Fruit fly (Drosophila melanogaster) whole organism, embryonic: ENCODE measurements around the gene Kal1.

Source experiments
- BEAF-32 ChIP-seq: fragments of 200-800 bp; sonication (Bioruptor generic); optimal IDR thresholded peaks from 3 replicates; lab custom pipeline; 2017; ENCODE audit warnings: missing biosample characterization, missing genetic modification characterization, mild to moderate bottlenecking, moderate library complexity, missing genetic modification reagents
- CG10462 ChIP-seq: fragments of 200-800 bp; sonication (Bioruptor generic); optimal IDR thresholded peaks from 2 replicates; lab custom pipeline; 2016; ENCODE audit warnings: missing biosample characterization, missing genetic modification characterization
- CG10543 ChIP-seq: fragments of 200-800 bp; sonication (Bioruptor generic); optimal IDR thresholded peaks from 3 replicates; lab custom pipeline; 2017; ENCODE audit warnings: missing biosample characterization, mild to moderate bottlenecking, missing genetic modification characterization, moderate library complexity
- CG12071 ChIP-seq: fragments of 200-800 bp; sonication (Bioruptor generic); optimal IDR thresholded peaks from 3 replicates; lab custom pipeline; 2018; ENCODE audit warnings: missing biosample characterization, mild to moderate bottlenecking, missing genetic modification characterization
- CG12104 ChIP-seq: fragments of 200-800 bp; sonication (Bioruptor generic); optimal IDR thresholded peaks from 3 replicates; lab custom pipeline; 2016; ENCODE audit warnings: missing biosample characterization, missing genetic modification characterization
- CG12769 ChIP-seq: fragments of 200-800 bp; sonication (Bioruptor generic); optimal IDR thresholded peaks from 2 replicates; lab custom pipeline; 2019; ENCODE audit warnings: missing biosample characterization, mild to moderate bottlenecking, missing genetic modification characterization, moderate library complexity
- CG15011 ChIP-seq: fragments of 200-800 bp; sonication (Bioruptor generic); optimal IDR thresholded peaks from 3 replicates; lab custom pipeline; 2018; ENCODE audit warnings: missing biosample characterization, mild to moderate bottlenecking, missing genetic modification characterization
- CG15269 ChIP-seq: fragments of 200-800 bp; sonication (Bioruptor generic); optimal IDR thresholded peaks from 2 replicates; lab custom pipeline; 2018; ENCODE audit warnings: missing biosample characterization, mild to moderate bottlenecking, missing genetic modification characterization, moderate library complexity
- CG17612 ChIP-seq: fragments of 200-800 bp; sonication (Bioruptor generic); IDR thresholded peaks from 2 replicates; pipeline ENCODE4 v1.3.6; 2022; ENCODE audit warnings: missing biosample characterization, missing genetic modification characterization
- CG1832 ChIP-seq: fragments of 200-800 bp; sonication (Bioruptor generic); optimal IDR thresholded peaks from 2 replicates; lab custom pipeline; 2017; ENCODE audit warnings: missing biosample characterization, mild to moderate bottlenecking, missing genetic modification characterization, inconsistent platforms
- CG2199 ChIP-seq: fragments of 200-800 bp; sonication (Bioruptor generic); IDR thresholded peaks from 3 replicates; pipeline ENCODE4 v1.3.6; 2022; ENCODE audit warnings: missing biosample characterization, missing genetic modification characterization
- CG30431 ChIP-seq: fragments of 200-800 bp; sonication (Bioruptor generic); optimal IDR thresholded peaks from 2 replicates; lab custom pipeline; 2017; ENCODE audit warnings: missing biosample characterization, missing genetic modification characterization
- CG32767 ChIP-seq: fragments of 200-800 bp; sonication (Bioruptor generic); IDR thresholded peaks from 2 replicates; pipeline ENCODE4 v1.3.6; 2022; ENCODE audit warnings: missing biosample characterization, missing genetic modification characterization
- CG34224 ChIP-seq: fragments of 200-800 bp; sonication (Bioruptor generic); IDR thresholded peaks from 3 replicates; pipeline ENCODE4 v1.3.6; 2022; ENCODE audit warnings: missing biosample characterization, missing genetic modification characterization; ENCODE audit not compliant: partially characterized antibody
- CG4424 ChIP-seq: fragments of 200-800 bp; sonication (Bioruptor generic); optimal IDR thresholded peaks from 3 replicates; lab custom pipeline; 2016; ENCODE audit warnings: missing biosample characterization, missing genetic modification characterization
- CG6254 ChIP-seq: fragments of 200-800 bp; sonication (Bioruptor generic); optimal IDR thresholded peaks from 3 replicates; lab custom pipeline; 2017; ENCODE audit warnings: mild to moderate bottlenecking, missing biosample characterization, missing genetic modification reagents, missing genetic modification characterization
- CG7372 ChIP-seq: fragments of 200-800 bp; sonication (Bioruptor generic); IDR thresholded peaks from 2 replicates; pipeline ENCODE4 v1.3.6; 2022; ENCODE audit warnings: missing biosample characterization, missing genetic modification characterization
- CG7556 ChIP-seq: fragments of 200-800 bp; sonication (Bioruptor generic); optimal IDR thresholded peaks from 2 replicates; lab custom pipeline; 2017; ENCODE audit warnings: missing biosample characterization, mild to moderate bottlenecking, missing genetic modification characterization
- CG7745 ChIP-seq: fragments of 200-800 bp; sonication (Bioruptor generic); optimal IDR thresholded peaks from 2 replicates; lab custom pipeline; 2018; ENCODE audit warnings: missing biosample characterization, mild to moderate bottlenecking, missing genetic modification characterization, moderate library complexity
- CG8089 ChIP-seq: fragments of 200-800 bp; sonication (Bioruptor generic); optimal IDR thresholded peaks from 3 replicates; lab custom pipeline; 2016; ENCODE audit warnings: missing biosample characterization, missing genetic modification characterization
- CG8290 ChIP-seq, 3 experiments: fragments of 200-800 bp; sonication (Bioruptor generic); optimal IDR thresholded peaks; 2 replicates each; lab custom pipeline; 2016 to 2019; ENCODE audit warnings: missing biosample characterization in 3 of 3, missing genetic modification characterization in 3 of 3, mild to moderate bottlenecking in 2 of 3, moderate library complexity in 1 of 3
- CG8388 ChIP-seq: fragments of 200-800 bp; sonication (Bioruptor generic); optimal IDR thresholded peaks from 2 replicates; lab custom pipeline; 2019; ENCODE audit warnings: missing biosample characterization, mild to moderate bottlenecking, missing genetic modification characterization, moderate library complexity
- CG8478 ChIP-seq: fragments of >200 bp; optimal IDR thresholded peaks from 2 replicates; lab custom pipeline; 2018
- CG9437 ChIP-seq: fragments of 200-800 bp; sonication (Bioruptor generic); optimal IDR thresholded peaks from 2 replicates; lab custom pipeline; 2018; ENCODE audit warnings: missing biosample characterization, mild to moderate bottlenecking, missing genetic modification characterization
- D19B ChIP-seq: fragments of 200-800 bp; sonication (Bioruptor generic); optimal IDR thresholded peaks from 2 replicates; lab custom pipeline; 2017; ENCODE audit warnings: missing biosample characterization, mild to moderate bottlenecking, missing genetic modification characterization
- Dad ChIP-seq: fragments of 200-800 bp; sonication (Bioruptor generic); optimal IDR thresholded peaks from 3 replicates; lab custom pipeline; 2016; ENCODE audit warnings: missing biosample characterization, missing genetic modification characterization
- HLH54F ChIP-seq: fragments of 200-800 bp; sonication (Bioruptor generic); optimal IDR thresholded peaks from 3 replicates; lab custom pipeline; 2016; ENCODE audit warnings: missing biosample characterization, missing genetic modification characterization
- Med ChIP-seq: fragments of 200-800 bp; sonication (Bioruptor generic); peaks from one replicate; lab custom pipeline; 2016; ENCODE audit warnings: missing biosample characterization, missing genetic modification characterization, mild to moderate bottlenecking, inconsistent platforms, moderate library complexity
- NfI ChIP-seq: fragments of 200-800 bp; sonication (Bioruptor generic); optimal IDR thresholded peaks from 3 replicates; lab custom pipeline; 2018; ENCODE audit warnings: missing biosample characterization, mild to moderate bottlenecking, missing genetic modification characterization, moderate library complexity
- Oaz ChIP-seq: fragments of 200-800 bp; sonication (Bioruptor generic); IDR thresholded peaks from 2 replicates; pipeline ENCODE4 v1.3.6; 2022; ENCODE audit warnings: missing biosample characterization, missing genetic modification characterization
- Sry-δ ChIP-seq: fragments of 200-800 bp; sonication (Bioruptor generic); optimal IDR thresholded peaks from 2 replicates; lab custom pipeline; 2016; ENCODE audit warnings: missing biosample characterization, missing genetic modification characterization
- ab ChIP-seq: fragments of 200-800 bp; sonication (Bioruptor generic); optimal IDR thresholded peaks from 2 replicates; lab custom pipeline; 2016; ENCODE audit warnings: missing biosample characterization, missing genetic modification characterization
- al ChIP-seq: fragments of 200-800 bp; sonication (Bioruptor generic); IDR thresholded peaks from 2 replicates; pipeline ENCODE4 v1.3.6; 2022; ENCODE audit warnings: missing biosample characterization, missing genetic modification characterization
- cad ChIP-seq: fragments of >200 bp; optimal IDR thresholded peaks from 2 replicates; lab custom pipeline; 2017; ENCODE audit warnings: missing biosample characterization, missing genetic modification characterization
- caup ChIP-seq: fragments of 200-800 bp; sonication (Bioruptor generic); optimal IDR thresholded peaks from 3 replicates; lab custom pipeline; 2017; ENCODE audit warnings: missing biosample characterization, mild to moderate bottlenecking, missing genetic modification characterization, moderate library complexity; ENCODE audit not compliant: severe bottlenecking
- danr ChIP-seq: fragments of 200-800 bp; sonication (Bioruptor generic); IDR thresholded peaks from 2 replicates; pipeline ENCODE4 v1.3.6; 2022; ENCODE audit warnings: missing biosample characterization, missing genetic modification characterization
- dmrt99B ChIP-seq: fragments of 200-800 bp; sonication (Bioruptor generic); optimal IDR thresholded peaks from 2 replicates; lab custom pipeline; 2018; ENCODE audit warnings: missing biosample characterization, mild to moderate bottlenecking, missing genetic modification characterization, moderate library complexity
- emc ChIP-seq: fragments of 200-800 bp; sonication (Bioruptor generic); optimal IDR thresholded peaks from 2 replicates; lab custom pipeline; 2016; ENCODE audit warnings: missing biosample characterization, missing genetic modification characterization
- en ChIP-seq: fragments of 200-800 bp; sonication (Bioruptor generic); optimal IDR thresholded peaks from 2 replicates; lab custom pipeline; 2016; ENCODE audit warnings: missing biosample characterization, missing genetic modification characterization
- fu2 ChIP-seq: fragments of 200-800 bp; sonication (Bioruptor generic); optimal IDR thresholded peaks from 2 replicates; lab custom pipeline; 2016; ENCODE audit warnings: missing biosample characterization, missing genetic modification characterization
- jing ChIP-seq: fragments of 200-800 bp; sonication (Bioruptor generic); optimal IDR thresholded peaks from 2 replicates; lab custom pipeline; 2018; ENCODE audit warnings: missing biosample characterization, mild to moderate bottlenecking, missing genetic modification characterization
- mld ChIP-seq: fragments of 200-800 bp; sonication (Bioruptor generic); IDR thresholded peaks from 3 replicates; pipeline ENCODE4 v1.3.6; 2022; ENCODE audit warnings: missing biosample characterization, missing genetic modification characterization; ENCODE audit not compliant: partially characterized antibody
- oc ChIP-seq: fragments of 200-800 bp; sonication (Bioruptor generic); optimal IDR thresholded peaks from 2 replicates; lab custom pipeline; 2018; ENCODE audit warnings: missing biosample characterization, mild to moderate bottlenecking, missing genetic modification characterization, moderate library complexity
- prd ChIP-seq, 3 experiments: fragments of >200 bp in 2 of 3; fragments of 200-800 bp in 1 of 3; sonication (Bioruptor generic) in 1 of 3; optimal IDR thresholded peaks in 2 of 3; IDR thresholded peaks in 1 of 3; 2 replicates in 2 of 3; 3 replicates in 1 of 3; pipeline versions ENCODE4 v1.3.6 to Lab custom; 2017 to 2022; ENCODE audit warnings: missing biosample characterization in 1 of 3, missing genetic modification characterization in 1 of 3
- sim ChIP-seq: fragments of 200-800 bp; sonication (Bioruptor generic); IDR thresholded peaks from 2 replicates; pipeline ENCODE4 v1.3.6; 2022; ENCODE audit warnings: missing biosample characterization, missing genetic modification characterization
- sob ChIP-seq: fragments of 200-800 bp; sonication (Bioruptor generic); IDR thresholded peaks from 2 replicates; pipeline ENCODE4 v1.3.6; 2022; ENCODE audit warnings: missing biosample characterization, missing genetic modification characterization
- tio ChIP-seq: fragments of 200-800 bp; sonication (Bioruptor generic); optimal IDR thresholded peaks from 2 replicates; lab custom pipeline; 2017; ENCODE audit warnings: missing biosample characterization, missing genetic modification characterization, inconsistent platforms
- wor ChIP-seq: fragments of 200-800 bp; sonication (Bioruptor generic); IDR thresholded peaks from 2 replicates; pipeline ENCODE4 v1.3.6; 2022; ENCODE audit warnings: missing biosample characterization, missing genetic modification characterization
- z ChIP-seq: fragments of 200-800 bp; sonication (Bioruptor generic); IDR thresholded peaks from 3 replicates; pipeline ENCODE4 v1.3.6; 2022; ENCODE audit warnings: missing biosample characterization, missing genetic modification characterization
- zf30C ChIP-seq: fragments of 200-800 bp; sonication (Bioruptor generic); optimal IDR thresholded peaks from 3 replicates; lab custom pipeline; 2018; ENCODE audit warnings: missing biosample characterization, mild to moderate bottlenecking, missing genetic modification characterization

The Kal1 gene

DNA sequence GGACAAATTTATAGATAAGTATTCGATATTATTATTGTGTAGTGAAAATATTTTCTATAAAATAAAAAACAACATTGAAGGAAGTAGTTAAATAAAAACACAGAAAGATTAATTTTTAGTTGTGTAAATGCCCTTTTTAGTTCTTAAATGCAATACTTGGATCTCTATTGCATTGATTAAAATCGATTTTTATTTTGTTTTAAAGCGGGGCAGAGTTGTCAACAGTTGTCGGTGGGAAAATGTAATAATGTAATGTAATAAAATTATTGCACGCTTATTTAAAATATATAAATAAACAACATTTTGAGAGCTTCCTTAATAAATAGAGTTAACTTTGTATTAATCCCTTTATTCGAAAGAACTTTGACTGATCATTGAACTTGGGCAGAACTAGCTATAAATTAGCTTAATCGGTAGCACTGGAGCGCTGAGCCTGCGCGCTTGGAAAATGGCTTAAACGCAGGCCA lies 22.4 kb downstream of the Kal1 start, which contains the start of gene Apc2 (continued):
- TF ChIP-seq CG12769 (tag; lab: Kevin White, UChicago) (no peak), mld (no peak), cad (GFP tag; lab: Kevin White, UChicago) (no peak), BEAF-32 (GFP tag; lab: Kevin White, UChicago) (peak; percentile 77), HLH54F (peak; percentile 36), caup (GFP tag; lab: Kevin White, UChicago) (peak; percentile 43), CG2199 (GFP tag; lab: Robert Waterston, UW) (no peak), tio (no peak), CG7372 (GFP tag; lab: Robert Waterston, UW) (no peak), CG34224 (GFP tag; lab: Robert Waterston, UW) (peak; percentile 69; the same call in 2 of the 3 replicates), CG10462 (GFP tag; lab: Kevin White, UChicago) (peak; percentile 73), CG8478 (lab: Kevin White, UChicago) (no peak), Dad (GFP tag; lab: Kevin White, UChicago) (no peak), CG15269 (tag; lab: Kevin White, UChicago) (peak; percentile 67), danr (GFP tag; lab: Robert Waterston, UW) (no peak), CG4424 (GFP tag; lab: Kevin White, UChicago) (peak; percentile 33), CG8089 (no peak), CG12104 (GFP tag; lab: Kevin White, UChicago) (peak; percentile 45), Sry-δ (peak; percentile 66), en (GFP tag; lab: Kevin White, UChicago) (no peak), jing (no peak), CG1832 (GFP tag; lab: Kevin White, UChicago) (no peak), CG32767 (GFP tag; lab: Robert Waterston, UW) (0 out of 2 replicates have a peak, but pooled peaks have one; percentile 17), sim (GFP tag; lab: Robert Waterston, UW) (no peak), sob (no peak; the same call in 1 of the 2 replicates), prd (optimal IDR thresholded peaks at IDR 0.05; lab: Kevin White, UChicago) (no peak), prd (GFP tag; IDR thresholded peaks at IDR 0.05; lab: Robert Waterston, UW) (peak; percentile 69), D19B (GFP tag; lab: Kevin White, UChicago) (peak; percentile 36), ab (GFP tag; lab: Kevin White, UChicago) (no peak), zf30C (GFP tag; lab: Kevin White, UChicago) (no peak), CG12071 (no peak), CG7745 (no peak), NfI (GFP tag; lab: Kevin White, UChicago) (peak; percentile 56), CG6254 (GFP tag; lab: Kevin White, UChicago) (no peak), z (no peak), CG17612 (0 out of 2 replicates have a peak, but pooled peaks have one; percentile 13), CG8290 (GFP tag; optimal IDR thresholded peaks at IDR 0.05; lab: Kevin White, UChicago) (peak; percentile 85), CG8290 (tag; optimal IDR thresholded peaks at IDR 0.05; lab: Kevin White, UChicago) (peak in 1 of 2 experiments; percentile 78), Med (GFP tag; lab: Kevin White, UChicago) (peak; percentile 77), CG7556 (GFP tag; lab: Kevin White, UChicago) (peak; percentile 60), CG30431 (GFP tag; lab: Kevin White, UChicago) (no peak), Oaz (GFP tag; lab: Robert Waterston, UW) (no peak), oc (tag; lab: Kevin White, UChicago) (no peak), CG10543 (GFP tag; lab: Kevin White, UChicago) (peak; percentile 30), CG9437 (peak; percentile 98), al (peak; percentile 45), CG8388 (GFP tag; lab: Kevin White, UChicago) (peak; percentile 55), wor (0 out of 2 replicates have a peak, but pooled peaks have one; percentile 12), dmrt99B (no peak), fu2 (GFP tag; lab: Kevin White, UChicago) (no peak), CG15011 (GFP tag; lab: Kevin White, UChicago) (peak; percentile 14), emc (GFP tag; lab: Kevin White, UChicago) (no peak)
